Worm (Caenorhabditis elegans): ENCODE measurements around the gene M05D6.5.

- TF ChIP-seq ztf-4 (tag; optimal IDR thresholded peaks at IDR 0.05) (no peak), unc-55 (GFP tag; optimal IDR thresholded peaks at IDR 0.05) (no peak), fos-1 (tag; optimal IDR thresholded peaks at IDR 0.05) (peak; percentile 51), ama-1 (optimal IDR thresholded peaks at IDR 0.05) (no peak), F13H6.1 (tag; optimal IDR thresholded peaks at IDR 0.05) (no peak), elt-3 (tag; optimal IDR thresholded peaks at IDR 0.05) (no peak), elt-1 (tag; optimal IDR thresholded peaks at IDR 0.05) (no peak), ztf-1 (GFP tag; conservative IDR thresholded peaks at IDR 0.05) (no peak), nhr-10 (tag; optimal IDR thresholded peaks at IDR 0.05) (no peak), nhr-237 (tag; optimal IDR thresholded peaks at IDR 0.05) (no peak)
Measured at ce11 chrII:8506759-8507158, 24.8 kb upstream of the M05D6.5 start.

All from whole organism, L2 larva.